Fruit fly (Drosophila melanogaster): ENCODE results near the gene CG31710.

DNA sequence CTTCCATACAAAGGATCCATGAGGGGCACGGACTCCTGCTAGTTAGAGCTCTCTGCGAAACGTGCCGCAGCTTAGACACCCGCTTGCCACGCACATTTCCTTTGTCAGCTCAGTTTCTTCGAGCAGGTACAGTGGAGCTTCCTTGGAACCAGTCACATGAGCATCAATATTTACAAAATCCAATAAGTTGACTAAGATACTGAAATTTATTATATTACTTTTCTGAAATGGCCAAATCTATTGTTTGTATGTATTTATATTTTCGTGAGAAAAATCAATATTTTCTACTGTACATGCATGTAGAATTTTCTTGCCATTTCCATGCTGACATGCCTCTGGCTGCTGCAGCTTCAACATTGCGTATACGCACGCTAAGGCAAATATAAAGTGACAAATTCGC is 42.8 kb downstream of the CG31710 start:
- TF ChIP-seq Myc (optimal IDR thresholded peaks at IDR 0.05) (no peak), h (optimal IDR thresholded peaks at IDR 0.05) (no peak), ttk (optimal IDR thresholded peaks at IDR 0.05) (no peak), insv (optimal IDR thresholded peaks at IDR 0.05) (no peak), psq (optimal IDR thresholded peaks at IDR 0.05) (no peak), Sin3A (optimal IDR thresholded peaks at IDR 0.05) (no peak)

All from Kc167 (cell line).